Worm (Caenorhabditis elegans) whole organism, young adult: ENCODE measurements around the gene icl-1.

Source experiments
- F37B4.10 ChIP-seq: fragments of 200-800 bp; sonication (Bioruptor generic); IDR thresholded peaks from 2 replicates; pipeline ENCODE4 v1.3.6; 2022; ENCODE audit warnings: missing genetic modification characterization, missing compliant biosample characterization
- Y79H2A.3 ChIP-seq: fragments of 200-800 bp; sonication (Bioruptor generic); conservative IDR thresholded peaks from 2 replicates; pipeline ENCODE4 v1.3.6; 2022; ENCODE audit warnings: missing genetic modification reagents, missing genetic modification characterization, missing compliant biosample characterization
- gei-17 ChIP-seq: fragments of 200-800 bp; sonication (Bioruptor generic); optimal IDR thresholded peaks from 2 replicates; lab custom pipeline; 2018; ENCODE audit warnings: mild to moderate bottlenecking, missing genetic modification characterization, missing compliant biosample characterization
- mcd-1 ChIP-seq: fragments of 200-800 bp; sonication (Bioruptor generic); IDR thresholded peaks from 2 replicates; pipeline ENCODE4 v1.3.6; 2022; ENCODE audit warnings: missing genetic modification reagents, missing genetic modification characterization, missing compliant biosample characterization
- nhr-27 ChIP-seq: fragments of 200-800 bp; sonication (Bioruptor generic); optimal IDR thresholded peaks from 2 replicates; lab custom pipeline; 2018; ENCODE audit warnings: mild to moderate bottlenecking, missing genetic modification characterization, moderate library complexity, missing compliant biosample characterization
- ztf-3 ChIP-seq: fragments of 200-800 bp; sonication (Bioruptor generic); optimal IDR thresholded peaks from 2 replicates; lab custom pipeline; 2018; ENCODE audit warnings: mild to moderate bottlenecking, missing genetic modification characterization, missing compliant biosample characterization

ce11 chrV:679663-680062, 48.1 kb downstream of the icl-1 start, which contains the start of gene srx-22:
- no peak for TF ChIP-seq nhr-27 (tag; lab: Kevin White, UChicago)
- TF ChIP-seq F37B4.10 (GFP tag; lab: Robert Waterston, UW) = no peak
- TF ChIP-seq Y79H2A.3 (GFP tag; lab: Robert Waterston, UW) = no peak
- no peak for TF ChIP-seq ztf-3
- TF ChIP-seq gei-17 (GFP tag; lab: Kevin White, UChicago) = no peak
- TF ChIP-seq mcd-1 = no peak
